Worm (Caenorhabditis elegans): ENCODE results near the gene Y54E2A.7.

Gene Y54E2A.7

ce11 chrII:14752187-14752959 lies 20.4 kb downstream of the Y54E2A.7 start, which contains the start of gene smg-9:
Gene smg-9 (minus strand): TSS chrII:14752849.
- no peak for TF ChIP-seq pat-9 (tag; optimal IDR thresholded peaks at IDR 0.05)
- TF ChIP-seq sdc-2 (tag; optimal IDR thresholded peaks at IDR 0.05): no peak
- TF ChIP-seq che-1 (tag; optimal IDR thresholded peaks at IDR 0.05): no peak
- no peak for TF ChIP-seq elt-2 (tag; optimal IDR thresholded peaks at IDR 0.05)
- no peak for TF ChIP-seq sox-4 (tag; optimal IDR thresholded peaks at IDR 0.05)
- TF ChIP-seq fkh-6 (tag; optimal IDR thresholded peaks at IDR 0.05): no peak
- TF ChIP-seq ref-2 (tag; optimal IDR thresholded peaks at IDR 0.05): no peak
- TF ChIP-seq hlh-30 (tag; optimal IDR thresholded peaks at IDR 0.05; ENCODE audit: insufficient read depth): no peak
- no peak for TF ChIP-seq pag-3 (tag; optimal IDR thresholded peaks at IDR 0.05; ENCODE audit: borderline replicate concordance)
- TF ChIP-seq ceh-9 (tag; optimal IDR thresholded peaks at IDR 0.05): no peak
- TF ChIP-seq ceh-14 (tag; optimal IDR thresholded peaks at IDR 0.05): no peak
- TF ChIP-seq tbx-2 (tag; optimal IDR thresholded peaks at IDR 0.05): no peak
- no peak for TF ChIP-seq hlh-8 (tag; optimal IDR thresholded peaks at IDR 0.05)
- no peak for TF ChIP-seq ceh-24 (tag; optimal IDR thresholded peaks at IDR 0.05)
- TF ChIP-seq ceh-6 (GFP tag; optimal IDR thresholded peaks at IDR 0.05): no peak
- TF ChIP-seq ets-4 (tag; optimal IDR thresholded peaks at IDR 0.05): no peak
- no peak for TF ChIP-seq madf-2 (tag; optimal IDR thresholded peaks at IDR 0.05)

- TF ChIP-seq rnt-1 (tag; optimal IDR thresholded peaks at IDR 0.05): no peak
- no peak for TF ChIP-seq unc-3 (GFP tag; conservative IDR thresholded peaks at IDR 0.05)
- TF ChIP-seq unc-3 (tag; optimal IDR thresholded peaks at IDR 0.05): no peak
- TF ChIP-seq lim-6 (tag; optimal IDR thresholded peaks at IDR 0.05): no peak
- TF ChIP-seq lin-11 (tag; optimal IDR thresholded peaks at IDR 0.05): no peak
- TF ChIP-seq pros-1 (tag; optimal IDR thresholded peaks at IDR 0.05): no peak
- no peak for TF ChIP-seq nfya-1 (tag; optimal IDR thresholded peaks at IDR 0.05)
- TF ChIP-seq ceh-34 (tag; optimal IDR thresholded peaks at IDR 0.05): no peak
- no peak for TF ChIP-seq pax-1 (tag; optimal IDR thresholded peaks at IDR 0.05)
- TF ChIP-seq sox-2 (GFP tag; IDR thresholded peaks at IDR 0.05): no peak
- no peak for TF ChIP-seq ahr-1 (tag; optimal IDR thresholded peaks at IDR 0.05)
- no peak for TF ChIP-seq ceh-48 (tag; optimal IDR thresholded peaks at IDR 0.05)
- TF ChIP-seq pha-4 (tag; optimal IDR thresholded peaks at IDR 0.05): no peak
- TF ChIP-seq fax-1 (tag; optimal IDR thresholded peaks at IDR 0.05): no peak
- TF ChIP-seq ceh-45 (GFP tag; IDR thresholded peaks at IDR 0.05): no peak
- TF ChIP-seq Y22D7AL.16 (tag; optimal IDR thresholded peaks at IDR 0.05): no peak
- TF ChIP-seq pag-3 (tag; optimal IDR thresholded peaks at IDR 0.05; ENCODE audit: borderline replicate concordance): no peak
- no peak for TF ChIP-seq che-1 (tag; optimal IDR thresholded peaks at IDR 0.05)
- TF ChIP-seq ttx-3 (tag; optimal IDR thresholded peaks at IDR 0.05): no peak
Measured at ce11 chrII:14745127-14745526, 27.7 kb downstream of the Y54E2A.7 start.

- TF ChIP-seq unc-86 (tag; optimal IDR thresholded peaks at IDR 0.05) (no peak), fkh-6 (tag; optimal IDR thresholded peaks at IDR 0.05) (no peak), mec-3 (tag; optimal IDR thresholded peaks at IDR 0.05; ENCODE audit: borderline replicate concordance) (no peak), zip-5 (tag; optimal IDR thresholded peaks at IDR 0.05) (no peak), ref-2 (tag; optimal IDR thresholded peaks at IDR 0.05) (no peak), sdc-2 (tag; optimal IDR thresholded peaks at IDR 0.05) (no peak), elt-4 (tag; optimal IDR thresholded peaks at IDR 0.05) (no peak), sox-4 (tag; optimal IDR thresholded peaks at IDR 0.05) (no peak), ttx-3 (tag; optimal IDR thresholded peaks at IDR 0.05) (no peak), fax-1 (tag; optimal IDR thresholded peaks at IDR 0.05) (no peak), tbx-2 (tag; optimal IDR thresholded peaks at IDR 0.05) (no peak), hlh-13 (GFP tag; optimal IDR thresholded peaks at IDR 0.05) (no peak), C08G9.2 (tag; optimal IDR thresholded peaks at IDR 0.05) (no peak), madf-2 (tag; optimal IDR thresholded peaks at IDR 0.05) (no peak), nhr-232 (tag; optimal IDR thresholded peaks at IDR 0.05) (no peak), ceh-19 (GFP tag; optimal IDR thresholded peaks at IDR 0.05) (no peak)
Measured at ce11 chrII:14739143-14739542, 33.7 kb downstream of the Y54E2A.7 start, which contains the start of gene npr-34. Gene npr-34 (minus strand): TSS chrII:14739243.
